Worm (Caenorhabditis elegans) whole organism, mixed stage, embryonic: ENCODE measurements around the gene F19H6.6.

Experiments
- ham-2 ChIP-seq: fragments of 200-800 bp; sonication (Bioruptor generic); optimal IDR thresholded peaks from 2 replicates; lab custom pipeline; 2018; ENCODE audit warnings: mild to moderate bottlenecking, missing genetic modification characterization, missing compliant biosample characterization
- lin-13 ChIP-seq: fragments of 150-350 bp; optimal IDR thresholded peaks from 2 replicates; lab custom pipeline; 2014; ENCODE audit warnings: missing biosample characterization, missing genetic modification characterization
- unc-39 ChIP-seq: fragments of 150-350 bp; optimal IDR thresholded peaks from 2 replicates; lab custom pipeline; 2014; ENCODE audit warnings: missing biosample characterization, missing genetic modification characterization
- ztf-11 ChIP-seq: fragments of 150-350 bp; optimal IDR thresholded peaks from 2 replicates; lab custom pipeline; 2014; ENCODE audit warnings: missing biosample characterization, missing genetic modification characterization

DNA sequence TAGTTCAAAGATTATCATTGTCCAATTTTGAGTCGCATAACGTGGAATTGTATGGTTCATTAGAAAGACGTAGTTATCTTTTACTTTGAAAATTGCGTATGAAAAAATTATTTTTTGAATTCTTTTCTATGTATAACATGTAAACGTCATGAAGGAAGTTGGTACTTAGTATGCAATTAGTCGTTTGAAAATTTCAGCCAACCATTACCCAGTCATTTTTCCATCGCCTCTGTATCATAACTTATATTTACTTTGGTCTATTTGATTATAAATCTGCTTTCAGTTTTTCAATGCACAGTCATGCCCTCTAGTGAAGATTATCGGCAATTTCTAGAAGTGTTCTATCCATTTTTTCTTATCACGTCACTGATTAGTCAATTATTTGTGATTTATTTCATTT, 34.2 kb upstream of the F19H6.6 start, which contains the start of gene srd-41:
- TF ChIP-seq lin-13 (tag; lab: Kevin White, UChicago) (no peak), ham-2 (GFP tag; lab: Kevin White, UChicago) (no peak), ztf-11 (tag; lab: Kevin White, UChicago) (no peak), unc-39 (tag; lab: Kevin White, UChicago) (no peak)
